Worm (Caenorhabditis elegans): Measurements from ENCODE around the gene fln-2.

fln-2 gene

DNA sequence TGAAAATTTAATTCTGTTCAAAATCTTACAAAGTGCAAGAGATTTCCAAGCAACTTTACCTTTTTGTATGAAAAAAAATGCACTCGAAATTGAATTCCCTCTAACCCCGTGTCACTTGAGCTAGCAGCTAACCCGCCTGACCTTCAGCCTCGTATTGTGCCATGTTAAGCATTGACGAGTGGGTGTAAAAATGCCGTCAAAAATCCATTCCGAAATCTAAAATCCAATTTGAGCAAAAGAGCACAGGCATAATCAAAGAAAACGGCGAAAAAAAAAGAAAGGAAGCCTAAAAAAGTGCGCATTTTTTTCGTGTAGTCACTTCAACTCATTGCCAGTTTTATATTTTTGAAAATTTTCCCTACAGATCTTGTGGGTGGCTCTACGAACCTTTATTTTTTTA, 33.0 kb upstream of the fln-2 start, which contains the start of gene pkc-2:
pkc-2 (plus strand) TSS at position 318 of the 400 bp plus-strand sequence.
- no peak for TF ChIP-seq unc-62 (GFP tag; optimal IDR thresholded peaks at IDR 0.05)
- peak; percentile 88 for TF ChIP-seq fkh-10 (GFP tag; optimal IDR thresholded peaks at IDR 0.05)

DNA sequence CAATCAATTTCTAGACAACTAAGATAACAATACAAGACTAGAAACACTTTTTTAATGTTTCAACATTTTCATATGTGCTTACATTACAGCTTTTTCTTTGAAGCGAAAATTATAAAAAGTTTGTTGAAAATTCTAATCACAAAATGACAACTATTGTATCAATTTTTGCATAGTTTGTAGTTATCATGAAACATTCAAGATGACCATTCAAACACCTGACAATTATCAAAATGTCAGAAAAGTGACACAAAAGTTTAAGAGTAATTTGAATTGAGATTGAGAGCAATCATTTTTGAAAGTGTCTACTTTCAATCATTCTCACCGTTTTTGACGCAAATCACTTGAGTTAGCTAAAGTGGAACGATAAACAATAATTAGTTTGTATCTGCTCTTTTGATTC, 27.6 kb upstream of the fln-2 start:
- TF ChIP-seq ceh-9 (tag; optimal IDR thresholded peaks at IDR 0.05) (no peak), nhr-67 (tag; optimal IDR thresholded peaks at IDR 0.05) (no peak), unc-62 (GFP tag; optimal IDR thresholded peaks at IDR 0.05) (no peak), nhr-237 (tag; optimal IDR thresholded peaks at IDR 0.05) (no peak), eor-1 (tag; optimal IDR thresholded peaks at IDR 0.05) (no peak), nhr-23 (tag; optimal IDR thresholded peaks at IDR 0.05) (no peak), unc-39 (tag; optimal IDR thresholded peaks at IDR 0.05) (no peak), R02D3.7 (tag; optimal IDR thresholded peaks at IDR 0.05) (no peak), lin-15B (tag; optimal IDR thresholded peaks at IDR 0.05) (no peak), nhr-43 (tag; optimal IDR thresholded peaks at IDR 0.05; ENCODE audit: poor library complexity, severe bottlenecking) (no peak), nhr-77 (tag; optimal IDR thresholded peaks at IDR 0.05) (no peak), elt-2 (tag; optimal IDR thresholded peaks at IDR 0.05) (no peak), lsy-12 (tag; optimal IDR thresholded peaks at IDR 0.05) (no peak), hmg-11 (tag; optimal IDR thresholded peaks at IDR 0.05) (no peak), nhr-28 (tag; optimal IDR thresholded peaks at IDR 0.05) (no peak), daf-12 (tag; optimal IDR thresholded peaks at IDR 0.05) (no peak), skn-1 (tag; optimal IDR thresholded peaks at IDR 0.05) (no peak), ZK546.5 (tag; optimal IDR thresholded peaks at IDR 0.05) (no peak), fos-1 (tag; optimal IDR thresholded peaks at IDR 0.05) (no peak)

DNA sequence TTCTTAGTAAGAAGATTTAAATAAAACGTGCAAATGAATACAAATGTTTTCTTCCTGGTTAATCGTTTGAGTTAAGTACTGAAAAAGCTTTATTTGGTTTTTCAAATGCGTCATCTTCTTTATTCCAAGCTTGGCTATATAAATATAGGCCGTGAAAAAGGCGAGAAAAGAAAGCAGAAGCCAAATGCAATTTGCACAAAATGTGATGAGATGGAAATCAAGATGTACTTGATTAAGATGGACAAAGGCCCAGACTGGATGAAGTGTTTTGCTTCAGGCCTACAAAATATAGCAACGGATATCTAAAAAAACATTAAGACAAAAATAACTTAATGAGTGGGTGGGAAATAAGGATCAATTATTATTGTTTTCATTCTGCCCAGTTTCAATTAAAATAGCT, 25.3 kb upstream of the fln-2 start:
- TF ChIP-seq fkh-10 (GFP tag; optimal IDR thresholded peaks at IDR 0.05) (peak; percentile 70), nfya-1 (tag; optimal IDR thresholded peaks at IDR 0.05; ENCODE audit: insufficient read depth) (no peak), ama-1 (optimal IDR thresholded peaks at IDR 0.05) (no peak), nhr-76 (tag; optimal IDR thresholded peaks at IDR 0.05) (no peak)

DNA sequence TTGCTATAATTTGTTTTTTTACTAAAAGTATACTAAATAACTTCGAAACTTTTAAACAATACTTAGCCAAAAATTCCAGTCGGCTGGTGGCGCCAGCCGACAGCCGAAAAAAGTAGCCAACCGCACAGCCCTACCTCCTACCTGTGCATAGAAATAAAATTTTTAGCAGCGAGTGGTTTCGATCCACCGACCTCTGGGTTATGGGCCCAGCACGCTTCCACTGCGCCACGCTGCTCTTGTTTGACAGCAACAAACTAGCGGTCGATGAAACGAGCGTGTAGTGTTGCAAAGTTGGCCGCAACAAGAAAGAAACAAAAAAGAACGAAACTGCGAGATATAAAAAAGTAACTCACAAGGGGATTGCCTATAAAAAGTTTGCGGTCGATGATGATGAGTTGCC, 24.5 kb upstream of the fln-2 start:
- TF ChIP-seq ceh-16 (tag; optimal IDR thresholded peaks at IDR 0.05) (no peak), nhr-11 (tag; optimal IDR thresholded peaks at IDR 0.05) (no peak), nhr-76 (tag; optimal IDR thresholded peaks at IDR 0.05) (no peak), pha-4 (tag; optimal IDR thresholded peaks at IDR 0.05) (peak; percentile 53), tbx-2 (tag; optimal IDR thresholded peaks at IDR 0.05) (peak; percentile 35), ceh-28 (tag; optimal IDR thresholded peaks at IDR 0.05) (no peak), nhr-28 (tag; optimal IDR thresholded peaks at IDR 0.05) (no peak), R02D3.7 (tag; optimal IDR thresholded peaks at IDR 0.05) (no peak), nfya-1 (tag; optimal IDR thresholded peaks at IDR 0.05; ENCODE audit: insufficient read depth) (peak; percentile 33), daf-12 (tag; optimal IDR thresholded peaks at IDR 0.05) (no peak), fkh-10 (GFP tag; optimal IDR thresholded peaks at IDR 0.05) (no peak), mdl-1 (tag; optimal IDR thresholded peaks at IDR 0.05) (no peak), skn-1 (tag; optimal IDR thresholded peaks at IDR 0.05) (peak; percentile 8), jun-1 (tag; optimal IDR thresholded peaks at IDR 0.05) (peak; percentile 30), fos-1 (tag; optimal IDR thresholded peaks at IDR 0.05) (no peak), unc-39 (tag; optimal IDR thresholded peaks at IDR 0.05) (no peak), lin-15B (tag; optimal IDR thresholded peaks at IDR 0.05) (no peak), nhr-25 (tag; optimal IDR thresholded peaks at IDR 0.05) (no peak), egl-27 (tag; optimal IDR thresholded peaks at IDR 0.05) (no peak), lsy-12 (tag; optimal IDR thresholded peaks at IDR 0.05) (peak; percentile 68), aly-2 (tag; optimal IDR thresholded peaks at IDR 0.05) (no peak), eor-1 (tag; optimal IDR thresholded peaks at IDR 0.05) (no peak), snpc-4 (tag; optimal IDR thresholded peaks at IDR 0.05) (no peak), nhr-67 (tag; optimal IDR thresholded peaks at IDR 0.05) (no peak), ceh-82 (tag; optimal IDR thresholded peaks at IDR 0.05) (no peak), ZK546.5 (tag; optimal IDR thresholded peaks at IDR 0.05) (no peak), hmg-11 (tag; optimal IDR thresholded peaks at IDR 0.05) (peak; percentile 53), egl-5 (tag; optimal IDR thresholded peaks at IDR 0.05) (no peak), ztf-11 (tag; optimal IDR thresholded peaks at IDR 0.05) (no peak), nhr-77 (tag; optimal IDR thresholded peaks at IDR 0.05) (no peak), fkh-2 (tag; optimal IDR thresholded peaks at IDR 0.05) (no peak), nhr-43 (tag; optimal IDR thresholded peaks at IDR 0.05; ENCODE audit: poor library complexity, severe bottlenecking) (no peak), pqm-1 (tag; optimal IDR thresholded peaks at IDR 0.05) (no peak), sea-2 (GFP tag; optimal IDR thresholded peaks at IDR 0.05) (no peak), elt-3 (tag; optimal IDR thresholded peaks at IDR 0.05) (no peak), elt-2 (tag; optimal IDR thresholded peaks at IDR 0.05) (peak; percentile 41), lin-39 (tag; optimal IDR thresholded peaks at IDR 0.05) (peak; percentile 35), nhr-237 (tag; optimal IDR thresholded peaks at IDR 0.05) (no peak), nhr-23 (tag; optimal IDR thresholded peaks at IDR 0.05) (no peak), ama-1 (optimal IDR thresholded peaks at IDR 0.05) (no peak), ztf-4 (tag; optimal IDR thresholded peaks at IDR 0.05) (no peak), unc-62 (GFP tag; optimal IDR thresholded peaks at IDR 0.05) (no peak), nhr-12 (tag; optimal IDR thresholded peaks at IDR 0.05) (no peak), ceh-9 (tag; optimal IDR thresholded peaks at IDR 0.05) (no peak), mml-1 (tag; optimal IDR thresholded peaks at IDR 0.05) (no peak)
